Worm (Caenorhabditis elegans): ENCODE measurements around the gene C32D5.8.

ce11 chrII:6339511-6339910 lies 6.3 kb downstream of the C32D5.8 start:
- TF ChIP-seq lin-13 (GFP tag; optimal IDR thresholded peaks at IDR 0.05) (no peak), sma-3 (GFP tag; optimal IDR thresholded peaks at IDR 0.05) (no peak), aly-2 (tag; optimal IDR thresholded peaks at IDR 0.05) (no peak), ama-1 (optimal IDR thresholded peaks at IDR 0.05) (no peak), ztf-4 (tag; optimal IDR thresholded peaks at IDR 0.05) (no peak), mdl-1 (tag; optimal IDR thresholded peaks at IDR 0.05) (no peak), mab-5 (tag; optimal IDR thresholded peaks at IDR 0.05) (no peak), skn-1 (tag; optimal IDR thresholded peaks at IDR 0.05) (no peak), unc-62 (GFP tag; optimal IDR thresholded peaks at IDR 0.05) (no peak), ceh-16 (tag; optimal IDR thresholded peaks at IDR 0.05) (no peak), nhr-237 (tag; optimal IDR thresholded peaks at IDR 0.05) (no peak), R02D3.7 (tag; optimal IDR thresholded peaks at IDR 0.05) (no peak), elt-1 (tag; optimal IDR thresholded peaks at IDR 0.05) (no peak), unc-55 (GFP tag; optimal IDR thresholded peaks at IDR 0.05) (no peak)
